Fruit fly (Drosophila melanogaster) whole organism, embryonic: ENCODE measurements around the gene CG10730.

Experiments used
- CG10147 ChIP-seq: fragments of 200-800 bp; sonication (Bioruptor generic); optimal IDR thresholded peaks from 2 replicates; lab custom pipeline; 2019; ENCODE audit warnings: missing biosample characterization, mild to moderate bottlenecking, missing genetic modification characterization, moderate library complexity
- CG10209 ChIP-seq: fragments of 200-800 bp; sonication (Bioruptor generic); optimal IDR thresholded peaks from 3 replicates; lab custom pipeline; 2017; ENCODE audit warnings: missing biosample characterization, mild to moderate bottlenecking, missing genetic modification characterization, missing genetic modification reagents
- CG11695 ChIP-seq: fragments of 200-800 bp; sonication (Bioruptor generic); IDR thresholded peaks from 3 replicates; pipeline ENCODE4 v1.3.6; 2022; ENCODE audit warnings: missing biosample characterization, missing genetic modification characterization
- CG12659 ChIP-seq: fragments of 200-800 bp; sonication (Bioruptor generic); optimal IDR thresholded peaks from 3 replicates; lab custom pipeline; 2017; ENCODE audit warnings: mild to moderate bottlenecking, missing biosample characterization, missing genetic modification reagents, missing genetic modification characterization
- CG13287 ChIP-seq: fragments of 200-800 bp; sonication (Bioruptor generic); IDR thresholded peaks from 2 replicates; pipeline ENCODE4 v1.3.6; 2022; ENCODE audit warnings: missing biosample characterization, missing genetic modification characterization; ENCODE audit not compliant: partially characterized antibody
- CG14050 ChIP-seq: fragments of 200-800 bp; sonication (Bioruptor generic); IDR thresholded peaks from 3 replicates; pipeline ENCODE4 v1.3.6; 2022; ENCODE audit warnings: missing biosample characterization, missing genetic modification characterization
- CG15696 ChIP-seq: fragments of 200-800 bp; sonication (Bioruptor generic); optimal IDR thresholded peaks from 2 replicates; lab custom pipeline; 2019; ENCODE audit warnings: missing biosample characterization, mild to moderate bottlenecking, missing genetic modification characterization, moderate library complexity
- CG31224 ChIP-seq: fragments of 200-800 bp; sonication (Bioruptor generic); IDR thresholded peaks from 2 replicates; pipeline ENCODE4 v1.3.6; 2022; ENCODE audit warnings: missing biosample characterization, missing genetic modification characterization
- CG3281 ChIP-seq: fragments of 200-800 bp; sonication (Bioruptor generic); optimal IDR thresholded peaks from 3 replicates; lab custom pipeline; 2017; ENCODE audit warnings: missing biosample characterization, mild to moderate bottlenecking, missing genetic modification characterization
- CG34422 ChIP-seq: fragments of 200-800 bp; sonication (Bioruptor generic); IDR thresholded peaks from 3 replicates; pipeline ENCODE4 v1.3.6; 2022; ENCODE audit warnings: missing biosample characterization, missing genetic modification characterization
- CG4328 ChIP-seq: fragments of 200-800 bp; sonication (Bioruptor generic); optimal IDR thresholded peaks from 3 replicates; lab custom pipeline; 2017; ENCODE audit warnings: missing biosample characterization, missing genetic modification reagents, missing genetic modification characterization
- CG4424 ChIP-seq: fragments of 200-800 bp; sonication (Bioruptor generic); optimal IDR thresholded peaks from 3 replicates; lab custom pipeline; 2016; ENCODE audit warnings: missing biosample characterization, missing genetic modification characterization
- CG6791 ChIP-seq: fragments of 200-800 bp; sonication (Bioruptor generic); IDR thresholded peaks from 3 replicates; pipeline ENCODE4 v1.3.6; 2022; ENCODE audit warnings: missing biosample characterization, missing genetic modification characterization; ENCODE audit not compliant: partially characterized antibody
- CG7357 ChIP-seq: fragments of 200-800 bp; sonication (Bioruptor generic); IDR thresholded peaks from 3 replicates; pipeline ENCODE4 v1.3.6; 2022; ENCODE audit warnings: missing biosample characterization, missing genetic modification characterization
- CG8089 ChIP-seq: fragments of 200-800 bp; sonication (Bioruptor generic); optimal IDR thresholded peaks from 3 replicates; lab custom pipeline; 2016; ENCODE audit warnings: missing biosample characterization, missing genetic modification characterization
- CG8478 ChIP-seq: fragments of >200 bp; optimal IDR thresholded peaks from 2 replicates; lab custom pipeline; 2018
- CG8765 ChIP-seq: fragments of 200-800 bp; sonication (Bioruptor generic); IDR thresholded peaks from 2 replicates; pipeline ENCODE4 v1.3.6; 2022; ENCODE audit warnings: missing biosample characterization, missing genetic modification characterization
- CTCF ChIP-seq: fragments of 200-800 bp; sonication (Bioruptor generic); optimal IDR thresholded peaks from 2 replicates; lab custom pipeline; 2017; ENCODE audit warnings: missing biosample characterization, mild to moderate bottlenecking, missing genetic modification characterization, moderate library complexity
- Dll ChIP-seq: fragments of 200-800 bp; sonication (Bioruptor generic); IDR thresholded peaks from 4 replicates; pipeline ENCODE4 v1.3.6; 2022; ENCODE audit warnings: missing biosample characterization, missing genetic modification characterization; ENCODE audit not compliant: partially characterized antibody
- Ets65A ChIP-seq: fragments of 200-800 bp; sonication (Bioruptor generic); peaks from one replicate; lab custom pipeline; 2016; ENCODE audit warnings: missing biosample characterization, missing genetic modification characterization
- Fer1 ChIP-seq: fragments of 200-800 bp; sonication (Bioruptor generic); optimal IDR thresholded peaks from 2 replicates; lab custom pipeline; 2017; ENCODE audit warnings: missing biosample characterization, mild to moderate bottlenecking, missing genetic modification characterization
- H2.0 ChIP-seq: fragments of 200-800 bp; sonication (Bioruptor generic); IDR thresholded peaks from 2 replicates; pipeline ENCODE4 v1.3.6; 2022; ENCODE audit warnings: missing biosample characterization, missing genetic modification characterization
- HLH3B ChIP-seq: fragments of 200-800 bp; sonication (Bioruptor generic); IDR thresholded peaks from 2 replicates; pipeline ENCODE4 v1.3.6; 2022; ENCODE audit warnings: missing biosample characterization, missing genetic modification characterization
- HLH4C ChIP-seq: fragments of 200-800 bp; sonication (Bioruptor generic); IDR thresholded peaks from 3 replicates; pipeline ENCODE4 v1.3.6; 2022; ENCODE audit warnings: missing biosample characterization, missing genetic modification characterization; ENCODE audit not compliant: partially characterized antibody
- Lpt ChIP-seq: fragments of >200 bp; optimal IDR thresholded peaks from 2 replicates; lab custom pipeline; 2018; ENCODE audit warnings: missing biosample characterization, missing genetic modification characterization
- NC2α ChIP-seq: fragments of 200-800 bp; sonication (Bioruptor generic); optimal IDR thresholded peaks from 2 replicates; lab custom pipeline; 2016; ENCODE audit warnings: missing biosample characterization, missing genetic modification characterization
- Nf-YA ChIP-seq: fragments of 200-800 bp; sonication (Bioruptor generic); IDR thresholded peaks from 2 replicates; pipeline ENCODE4 v1.3.6; 2022; ENCODE audit warnings: missing biosample characterization, missing genetic modification characterization
- Rx ChIP-seq: fragments of 200-800 bp; sonication (Bioruptor generic); IDR thresholded peaks from 2 replicates; pipeline ENCODE4 v1.3.6; 2022; ENCODE audit warnings: missing biosample characterization, missing genetic modification characterization
- abd-A ChIP-seq: fragments of 200-800 bp; sonication (Bioruptor generic); optimal IDR thresholded peaks from 3 replicates; lab custom pipeline; 2019; ENCODE audit warnings: missing biosample characterization, mild to moderate bottlenecking, missing genetic modification characterization, moderate library complexity
- bigmax ChIP-seq: fragments of 200-800 bp; sonication (Bioruptor generic); optimal IDR thresholded peaks from 2 replicates; lab custom pipeline; 2018; ENCODE audit warnings: missing biosample characterization, mild to moderate bottlenecking, missing genetic modification characterization
- bsh ChIP-seq, 2 experiments: fragments of 200-800 bp; sonication (Bioruptor generic); optimal IDR thresholded peaks; 2 replicates each; lab custom pipeline; 2017 to 2018; ENCODE audit warnings: mild to moderate bottlenecking in 2 of 2, missing biosample characterization in 2 of 2, missing genetic modification characterization in 2 of 2, moderate library complexity in 1 of 2
- cg ChIP-seq: fragments of 200-800 bp; sonication (Bioruptor generic); optimal IDR thresholded peaks from 3 replicates; lab custom pipeline; 2019; ENCODE audit warnings: missing biosample characterization, mild to moderate bottlenecking, missing genetic modification characterization, moderate library complexity
- chif ChIP-seq, 2 experiments: fragments of 200-800 bp; sonication (Bioruptor generic); optimal IDR thresholded peaks; 3 replicates each; lab custom pipeline; 2016; ENCODE audit warnings: missing biosample characterization in 2 of 2, missing genetic modification characterization in 2 of 2
- chinmo ChIP-seq: fragments of 200-800 bp; sonication (Bioruptor generic); IDR thresholded peaks from 4 replicates; pipeline ENCODE4 v1.3.6; 2022; ENCODE audit warnings: missing biosample characterization, missing genetic modification characterization; ENCODE audit not compliant: partially characterized antibody
- exex ChIP-seq: fragments of 200-800 bp; sonication (Bioruptor generic); optimal IDR thresholded peaks from 4 replicates; lab custom pipeline; 2018; ENCODE audit warnings: missing biosample characterization, mild to moderate bottlenecking, missing genetic modification characterization, moderate library complexity
- gce ChIP-seq: fragments of 200-800 bp; sonication (Bioruptor generic); IDR thresholded peaks from 3 replicates; pipeline ENCODE4 v1.3.6; 2022; ENCODE audit warnings: missing biosample characterization, missing genetic modification characterization
- lab ChIP-seq: fragments of 200-800 bp; sonication (Bioruptor generic); optimal IDR thresholded peaks from 3 replicates; lab custom pipeline; 2017; ENCODE audit warnings: missing biosample characterization, missing genetic modification characterization, mild to moderate bottlenecking, moderate library complexity, missing genetic modification reagents
- mld ChIP-seq: fragments of 200-800 bp; sonication (Bioruptor generic); IDR thresholded peaks from 3 replicates; pipeline ENCODE4 v1.3.6; 2022; ENCODE audit warnings: missing biosample characterization, missing genetic modification characterization; ENCODE audit not compliant: partially characterized antibody
- nau ChIP-seq: fragments of 200-800 bp; sonication (Bioruptor generic); optimal IDR thresholded peaks from 3 replicates; lab custom pipeline; 2017; ENCODE audit warnings: missing biosample characterization, mild to moderate bottlenecking, missing genetic modification characterization, missing genetic modification reagents
- pita ChIP-seq: fragments of 200-800 bp; sonication (Bioruptor generic); optimal IDR thresholded peaks from 2 replicates; lab custom pipeline; 2017; ENCODE audit warnings: missing biosample characterization, mild to moderate bottlenecking, missing genetic modification characterization
- row ChIP-seq: fragments of 200-800 bp; sonication (Bioruptor generic); IDR thresholded peaks from 3 replicates; pipeline ENCODE4 v1.3.6; 2022; ENCODE audit warnings: missing biosample characterization, missing genetic modification characterization
- scrt ChIP-seq: fragments of 200-800 bp; sonication (Bioruptor generic); optimal IDR thresholded peaks from 2 replicates; lab custom pipeline; 2018; ENCODE audit warnings: missing biosample characterization, mild to moderate bottlenecking, missing genetic modification characterization, moderate library complexity
- stc ChIP-seq: fragments of 200-800 bp; sonication (Bioruptor generic); IDR thresholded peaks from 2 replicates; pipeline ENCODE4 v1.3.6; 2022; ENCODE audit warnings: missing biosample characterization, missing genetic modification characterization
- sug ChIP-seq: fragments of 200-800 bp; optimal IDR thresholded peaks from 2 replicates; lab custom pipeline; 2019; ENCODE audit warnings: missing biosample characterization, mild to moderate bottlenecking, missing genetic modification characterization, moderate library complexity
- tap ChIP-seq: fragments of 200-800 bp; optimal IDR thresholded peaks from 3 replicates; lab custom pipeline; 2019; ENCODE audit warnings: missing biosample characterization, mild to moderate bottlenecking, missing genetic modification characterization, moderate library complexity
- tgo ChIP-seq: fragments of 200-800 bp; sonication (Bioruptor generic); IDR thresholded peaks from 3 replicates; pipeline ENCODE4 v1.3.6; 2022; ENCODE audit warnings: missing biosample characterization, missing genetic modification characterization
- yki ChIP-seq: fragments of >200 bp; optimal IDR thresholded peaks from 3 replicates; lab custom pipeline; 2018

CG10730 gene

DNA sequence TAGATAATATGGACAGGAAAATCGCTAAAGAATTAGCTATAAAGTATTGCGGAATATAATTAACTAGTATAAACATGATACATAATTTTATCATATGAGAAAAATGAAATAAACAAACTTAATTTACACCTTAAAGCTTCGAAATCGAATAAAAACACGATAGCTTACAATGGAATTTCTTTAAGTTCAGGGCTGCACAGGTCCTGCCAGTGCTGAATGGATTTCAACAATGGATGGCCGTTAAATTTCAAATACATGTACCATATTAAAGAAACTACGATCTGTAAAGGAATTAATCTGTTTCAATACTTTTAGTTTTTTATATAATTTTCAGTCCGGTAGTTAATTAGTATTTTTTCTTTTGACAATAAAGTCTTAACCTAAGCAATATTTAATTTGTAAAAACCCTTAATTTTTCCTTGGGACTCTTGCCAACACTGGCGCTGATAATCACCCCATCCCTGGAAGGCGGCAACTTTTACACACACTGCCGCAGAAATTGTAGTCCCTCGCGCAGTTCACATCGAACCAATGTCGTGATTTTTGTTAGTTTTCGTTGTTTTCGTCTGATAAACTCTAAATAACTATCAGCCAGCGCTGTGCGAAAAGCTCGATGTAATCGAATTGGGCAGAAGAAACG is 10.9 kb downstream of the CG10730 start, which contains the start of the genes barr and lok (continued):
- TF ChIP-seq NC2α (GFP tag; lab: Kevin White, UChicago), result no peak
- no peak for TF ChIP-seq mld (GFP tag; lab: Robert Waterston, UW)
- TF ChIP-seq CG34422 (GFP tag; lab: Robert Waterston, UW), result no peak; the same call in 2 of the 3 replicates
- no peak for TF ChIP-seq CG14050 (GFP tag; lab: Robert Waterston, UW)
- TF ChIP-seq stc, result no peak
- TF ChIP-seq H2.0, result no peak
- TF ChIP-seq yki, result no peak
- peak; percentile 19 for TF ChIP-seq exex
- peak; percentile 40; the same call in 1 of the 3 replicates for TF ChIP-seq tgo (GFP tag; lab: Robert Waterston, UW)
- TF ChIP-seq bsh (GFP tag; optimal IDR thresholded peaks at IDR 0.05; lab: Kevin White, UChicago), result peak in 1 of 2 experiments; percentile 4
- no peak for TF ChIP-seq CG8765 (GFP tag; lab: Robert Waterston, UW)
- TF ChIP-seq chinmo (GFP tag; lab: Robert Waterston, UW), result no peak
- peak; percentile 63 for TF ChIP-seq sug
- TF ChIP-seq tap (tag; lab: Kevin White, UChicago), result no peak

DNA sequence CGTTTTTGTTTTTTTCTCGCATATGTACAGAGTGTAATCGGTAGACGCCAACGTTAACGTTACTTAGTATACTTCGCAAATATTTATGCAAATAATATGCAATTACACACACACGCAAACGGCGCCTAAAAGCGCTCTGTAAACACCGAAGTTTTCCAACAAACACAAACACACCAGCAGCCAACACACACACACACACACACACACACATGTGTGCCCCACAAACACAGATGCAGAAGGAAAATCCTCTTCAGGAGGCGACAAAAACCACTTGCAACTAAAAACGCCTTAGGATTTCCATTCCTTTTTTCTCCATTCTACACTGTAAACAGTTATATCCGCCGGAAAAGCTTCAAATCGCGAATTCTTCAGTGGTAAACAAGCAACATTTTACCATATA is 14.6 kb downstream of the CG10730 start:
- peak; percentile 13 for TF ChIP-seq cg (GFP tag; lab: Kevin White, UChicago)
- TF ChIP-seq CG12659 (GFP tag; lab: Kevin White, UChicago), result no peak
- TF ChIP-seq CG15696 (tag; lab: Kevin White, UChicago), result no peak
- no peak for TF ChIP-seq CG8089 (GFP tag; lab: Kevin White, UChicago)
- peak; percentile 7 for TF ChIP-seq CG4424 (GFP tag; lab: Kevin White, UChicago)
- TF ChIP-seq row (GFP tag; lab: Robert Waterston, UW), result peak; percentile 5; the same call in 1 of the 3 replicates
- TF ChIP-seq Ets65A (GFP tag; lab: Kevin White, UChicago), result peak; percentile 42

DNA sequence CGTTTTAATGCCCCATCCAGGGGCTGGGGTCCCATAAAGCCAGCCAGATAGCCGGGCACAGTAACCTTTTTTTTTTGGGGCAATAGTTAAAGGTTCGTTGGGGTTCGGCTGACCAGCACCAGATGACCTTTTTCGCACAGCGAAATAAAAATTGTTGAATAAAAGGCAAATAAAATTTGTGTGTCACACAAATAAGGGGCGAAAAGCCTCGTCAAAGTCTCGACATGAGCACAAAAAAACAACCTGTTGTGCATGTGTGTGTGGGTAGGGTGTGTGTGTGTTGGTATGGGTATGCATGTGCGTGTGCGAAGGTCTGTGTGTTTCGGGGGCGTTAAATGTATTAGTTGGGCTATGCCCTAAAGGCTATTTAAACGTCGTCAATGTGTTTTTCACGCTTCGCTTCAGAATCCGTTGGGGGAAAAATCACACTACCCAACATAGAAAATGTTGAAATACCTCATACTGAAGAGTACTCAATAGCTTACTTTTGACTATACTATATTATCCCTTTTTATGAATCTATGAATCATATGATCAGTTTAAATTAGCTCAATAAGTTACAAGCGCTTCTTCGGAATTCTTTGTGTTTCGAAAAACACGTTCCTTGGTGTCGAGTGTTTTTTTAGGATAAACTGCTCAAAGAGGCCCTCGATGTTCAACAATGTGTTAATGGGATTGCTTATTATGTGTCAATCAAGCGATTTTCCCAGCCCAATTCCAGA is 20.7 kb downstream of the CG10730 start:
- 0 out of 3 replicates have a peak, but pooled peaks have one; percentile 8 for TF ChIP-seq CG7357
- no peak for TF ChIP-seq CG13287 (GFP tag; lab: Robert Waterston, UW)
- no peak for TF ChIP-seq Lpt (GFP tag; lab: Kevin White, UChicago)
- TF ChIP-seq CG11695 (GFP tag; lab: Robert Waterston, UW), result no peak
- no peak for TF ChIP-seq Nf-YA
- peak; percentile 92 for TF ChIP-seq abd-A (tag; lab: Kevin White, UChicago)
- no peak for TF ChIP-seq CG31224 (GFP tag; lab: Robert Waterston, UW)
- no peak for TF ChIP-seq bigmax (GFP tag; lab: Kevin White, UChicago)
- no peak for TF ChIP-seq Dll
- TF ChIP-seq chif (GFP tag; optimal IDR thresholded peaks at IDR 0.05; lab: Kevin White, UChicago), result no peak
- TF ChIP-seq CTCF (GFP tag; lab: Kevin White, UChicago), result no peak
- TF ChIP-seq scrt (GFP tag; lab: Kevin White, UChicago), result peak; percentile 86
- no peak for TF ChIP-seq CG6791 (GFP tag; lab: Robert Waterston, UW)
- no peak for TF ChIP-seq CG4328
- no peak for TF ChIP-seq HLH4C
- no peak for TF ChIP-seq HLH3B (GFP tag; lab: Robert Waterston, UW)
- TF ChIP-seq nau (GFP tag; lab: Kevin White, UChicago), result no peak
- TF ChIP-seq CG3281 (GFP tag; lab: Kevin White, UChicago), result peak; percentile 3
- no peak for TF ChIP-seq CG10209 (GFP tag; lab: Kevin White, UChicago)
- TF ChIP-seq Fer1 (GFP tag; lab: Kevin White, UChicago), result no peak
- no peak for TF ChIP-seq pita (GFP tag; lab: Kevin White, UChicago)
- no peak for TF ChIP-seq Rx
- TF ChIP-seq CG8478 (lab: Kevin White, UChicago), result no peak
- TF ChIP-seq lab (GFP tag; lab: Kevin White, UChicago), result peak; percentile 59
- TF ChIP-seq gce (GFP tag; lab: Robert Waterston, UW), result no peak
- TF ChIP-seq CG10147 (GFP tag; lab: Kevin White, UChicago), result no peak
